Worm (Caenorhabditis elegans) whole organism, midembryonic: ENCODE data around the gene itsn-1.

Experiments used
- T22C8.4 ChIP-seq: fragments of 200-800 bp; sonication (Bioruptor generic); IDR thresholded peaks from 2 replicates; pipeline ENCODE4 v1.3.6; 2022; ENCODE audit warnings: missing genetic modification characterization, missing compliant biosample characterization
- cog-1 ChIP-seq: sonication (generic microtip); optimal IDR thresholded peaks from 2 replicates; lab custom pipeline; 2016; ENCODE audit warnings: missing genetic modification characterization, missing compliant biosample characterization
- flt-1 ChIP-seq: fragments of 200-800 bp; sonication (Bioruptor generic); IDR thresholded peaks from 2 replicates; pipeline ENCODE4 v1.3.6; 2022; ENCODE audit warnings: missing genetic modification characterization, missing compliant biosample characterization
- klf-2 ChIP-seq: fragments of 200-800 bp; sonication (Bioruptor generic); conservative IDR thresholded peaks from 2 replicates; pipeline ENCODE4 v1.3.6; 2022; ENCODE audit warnings: missing genetic modification reagents, missing genetic modification characterization, missing compliant biosample characterization
- med-1 ChIP-seq: sonication (generic microtip); optimal IDR thresholded peaks from 2 replicates; lab custom pipeline; 2017; ENCODE audit warnings: missing genetic modification characterization, mild to moderate bottlenecking, missing compliant biosample characterization, antibody characterized with exemption, missing genetic modification reagents; ENCODE audit not compliant: insufficient read depth
- ref-1 ChIP-seq: fragments of 200-800 bp; sonication (Bioruptor generic); conservative IDR thresholded peaks from 2 replicates; pipeline ENCODE4 v1.3.6; 2022; ENCODE audit warnings: missing genetic modification reagents, missing genetic modification characterization, missing compliant biosample characterization
- tab-1 ChIP-seq: fragments of 200-800 bp; sonication (Bioruptor generic); IDR thresholded peaks from 2 replicates; pipeline ENCODE4 v1.3.6; 2022; ENCODE audit warnings: missing genetic modification characterization, missing compliant biosample characterization
- ztf-23 ChIP-seq: fragments of 200-800 bp; sonication (Bioruptor generic); IDR thresholded peaks from 2 replicates; pipeline ENCODE4 v1.3.6; 2022; ENCODE audit warnings: missing genetic modification reagents, missing genetic modification characterization, missing compliant biosample characterization
- ztf-29 ChIP-seq: fragments of 200-800 bp; sonication (Bioruptor generic); IDR thresholded peaks from 2 replicates; pipeline ENCODE4 v1.3.6; 2022; ENCODE audit warnings: missing genetic modification reagents, missing genetic modification characterization, missing compliant biosample characterization

itsn-1 gene

DNA sequence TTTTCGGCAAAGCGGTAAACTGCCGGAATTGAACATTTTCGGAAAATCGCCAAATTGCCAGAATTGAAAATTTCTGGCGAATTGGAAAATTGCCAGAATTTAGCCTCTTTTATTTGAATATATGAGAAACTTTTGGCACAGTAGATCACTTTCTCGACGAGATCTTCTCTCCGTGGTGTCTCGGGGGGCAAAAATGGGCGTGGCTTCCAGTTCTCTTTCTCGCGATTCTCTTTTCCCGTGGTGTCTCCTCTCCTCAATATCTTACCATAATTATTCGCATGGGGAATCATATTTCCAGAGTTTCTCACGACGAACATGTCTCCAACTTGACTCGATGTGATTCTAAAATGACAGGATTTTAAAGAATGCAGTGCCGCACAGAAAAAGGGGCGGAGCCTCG, 20.4 kb upstream of the itsn-1 start:
- TF ChIP-seq klf-2 (GFP tag; lab: Robert Waterston, UW) (0 out of 2 replicates have a peak, but pooled peaks have one; percentile 3), cog-1 (tag; lab: Kevin White, UChicago) (no peak), ref-1 (GFP tag; lab: Robert Waterston, UW) (0 out of 2 replicates have a peak, but pooled peaks have one; percentile 23)

DNA sequence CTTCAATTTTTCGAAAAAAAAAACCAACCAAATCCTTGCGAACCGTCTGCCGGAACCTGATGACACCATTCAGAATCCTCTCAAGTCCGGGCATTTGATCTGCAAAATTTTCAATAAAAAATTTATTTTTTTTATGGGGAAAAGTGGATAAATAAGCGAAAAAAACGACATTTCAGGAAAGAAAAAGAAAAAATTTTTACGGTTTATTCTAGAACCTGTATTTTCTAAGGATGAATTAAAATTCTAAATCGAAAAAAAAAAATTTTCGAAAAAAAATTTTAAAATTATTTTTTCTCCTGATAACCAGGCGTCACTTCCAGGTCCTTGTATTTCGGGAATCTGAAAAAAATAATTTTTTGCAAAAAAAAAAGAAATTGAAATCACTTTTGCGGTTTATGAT, 19.3 kb upstream of the itsn-1 start, which contains the start of gene bca-2:
bca-2 (minus strand) TSS at position 101 of the 400 bp plus-strand sequence.
- no peak for TF ChIP-seq med-1 (GFP tag; lab: Kevin White, UChicago)
- no peak for TF ChIP-seq flt-1
- TF ChIP-seq ref-1 (GFP tag; lab: Robert Waterston, UW): no peak
- no peak for TF ChIP-seq klf-2 (GFP tag; lab: Robert Waterston, UW)
- no peak for TF ChIP-seq cog-1 (tag; lab: Kevin White, UChicago)
- no peak for TF ChIP-seq ztf-29
- TF ChIP-seq ztf-23 (GFP tag; lab: Robert Waterston, UW): no peak
- no peak for TF ChIP-seq tab-1 (GFP tag; lab: Robert Waterston, UW)
- TF ChIP-seq T22C8.4 (GFP tag; lab: Robert Waterston, UW): no peak

DNA sequence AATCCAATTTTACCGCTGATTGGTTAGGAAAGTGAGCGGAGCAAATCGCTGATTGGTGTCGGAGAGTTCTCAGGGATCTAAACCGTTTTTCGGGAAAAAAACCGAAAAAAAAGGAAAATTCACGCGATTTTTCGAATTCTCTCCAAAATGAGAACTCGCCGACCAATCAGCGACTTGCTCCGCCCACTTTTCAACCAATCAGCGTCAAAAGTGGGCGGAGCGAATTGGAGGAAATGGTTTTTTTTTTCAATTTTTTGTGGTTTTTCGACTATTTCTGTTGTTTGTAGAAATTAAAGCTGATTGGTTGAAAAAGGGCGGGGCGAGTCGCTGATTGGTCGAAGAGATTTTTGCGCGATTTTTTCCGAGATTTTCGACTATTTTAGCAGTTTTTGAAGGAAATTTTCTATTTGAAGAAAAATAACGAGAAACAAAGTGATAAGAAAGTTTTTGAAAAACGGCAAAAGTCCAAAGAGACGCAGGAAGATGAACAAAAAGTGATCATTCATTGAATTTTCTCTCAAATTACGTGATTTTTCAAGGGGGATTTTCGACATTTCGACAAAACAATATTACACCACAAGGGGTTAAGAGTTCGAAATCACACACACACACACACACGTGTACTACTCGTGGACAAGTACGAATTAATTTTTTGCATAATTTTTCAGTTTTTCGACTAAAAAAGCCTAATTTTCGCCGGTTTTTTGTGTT, 18.7 kb upstream of the itsn-1 start:
- TF ChIP-seq ztf-23 (GFP tag; lab: Robert Waterston, UW) (no peak), ztf-29 (no peak), med-1 (GFP tag; lab: Kevin White, UChicago) (no peak), flt-1 (no peak)

DNA sequence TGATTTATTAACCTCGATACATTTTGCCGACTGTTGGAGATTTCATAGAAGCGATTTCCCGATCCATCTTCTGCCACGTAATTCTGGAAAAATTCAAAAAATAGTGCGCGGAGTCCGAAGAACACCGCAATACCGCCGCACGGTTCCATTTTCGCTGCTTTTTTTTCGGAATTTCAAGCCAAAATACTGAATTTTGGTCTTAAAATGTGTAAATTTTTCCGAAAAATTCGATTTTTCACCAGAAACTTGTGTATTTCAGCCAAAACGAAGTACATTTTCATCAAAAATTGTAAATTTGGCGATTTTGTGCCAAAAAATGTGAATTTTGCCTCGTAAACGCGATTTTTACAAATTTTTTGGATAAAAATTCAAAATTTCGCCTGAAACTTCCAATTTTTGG, 16.4 kb upstream of the itsn-1 start:
- TF ChIP-seq ztf-29 (no peak), ref-1 (GFP tag; lab: Robert Waterston, UW) (no peak)

DNA sequence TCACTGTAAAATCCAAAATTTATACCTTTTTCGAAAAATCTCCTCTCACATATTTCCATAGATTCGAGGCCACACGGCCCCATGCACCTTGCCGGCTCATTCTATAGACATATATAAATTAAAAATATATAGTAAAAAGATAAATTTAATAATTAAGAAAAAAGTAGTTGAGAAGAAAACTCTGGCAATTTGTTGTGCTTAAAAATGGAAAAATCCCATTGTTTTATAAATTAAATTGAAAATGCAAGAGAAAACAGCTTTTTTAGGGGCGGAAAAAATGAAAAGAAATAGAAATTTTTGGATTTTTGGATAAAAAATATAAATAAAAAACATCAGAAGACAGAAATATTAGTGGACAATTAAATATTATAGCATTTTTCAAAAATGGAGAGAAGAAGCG, 15.9 kb upstream of the itsn-1 start, which contains the start of gene Y116A8C.30:
Y116A8C.30 (minus strand) TSS at position 101 of the 400 bp plus-strand sequence.
- TF ChIP-seq cog-1 (tag; lab: Kevin White, UChicago) (no peak), ztf-23 (GFP tag; lab: Robert Waterston, UW) (no peak)

DNA sequence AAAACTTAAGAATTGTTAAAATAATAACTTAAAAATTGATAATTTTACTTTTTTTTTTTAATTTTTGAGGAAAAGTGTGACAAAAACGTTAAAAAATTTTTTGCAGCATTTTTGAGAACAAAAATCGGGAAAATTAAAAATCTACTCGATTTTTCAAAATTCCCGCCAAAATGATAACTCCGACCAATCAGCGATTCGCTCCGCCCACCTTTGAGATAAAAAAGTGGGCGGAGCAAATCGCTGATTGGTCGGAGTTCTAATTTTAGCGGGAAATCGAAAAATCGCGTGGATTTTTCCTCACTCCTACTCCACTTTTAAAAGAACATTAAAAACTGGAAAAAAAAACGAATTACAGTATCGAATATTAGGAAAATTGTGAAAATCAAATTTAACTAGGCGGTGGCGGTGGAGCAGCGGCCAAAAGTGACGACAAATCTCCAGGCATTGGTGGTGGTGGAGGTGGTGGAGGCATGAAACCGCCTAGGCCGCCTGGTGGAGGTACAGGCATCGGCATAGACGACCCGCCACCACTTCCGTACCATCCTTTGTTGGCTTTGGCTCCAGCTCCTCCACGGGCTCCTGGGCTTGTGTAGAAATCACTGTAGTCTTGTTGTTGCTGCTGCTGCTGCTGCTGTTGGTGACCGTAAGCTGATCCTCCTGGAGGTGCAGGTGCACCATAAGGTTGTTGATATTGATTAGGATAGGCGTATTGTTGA, 15.2 kb upstream of the itsn-1 start:
- TF ChIP-seq klf-2 (GFP tag; lab: Robert Waterston, UW) (no peak), ref-1 (GFP tag; lab: Robert Waterston, UW) (no peak), cog-1 (tag; lab: Kevin White, UChicago) (no peak), flt-1 (no peak)

DNA sequence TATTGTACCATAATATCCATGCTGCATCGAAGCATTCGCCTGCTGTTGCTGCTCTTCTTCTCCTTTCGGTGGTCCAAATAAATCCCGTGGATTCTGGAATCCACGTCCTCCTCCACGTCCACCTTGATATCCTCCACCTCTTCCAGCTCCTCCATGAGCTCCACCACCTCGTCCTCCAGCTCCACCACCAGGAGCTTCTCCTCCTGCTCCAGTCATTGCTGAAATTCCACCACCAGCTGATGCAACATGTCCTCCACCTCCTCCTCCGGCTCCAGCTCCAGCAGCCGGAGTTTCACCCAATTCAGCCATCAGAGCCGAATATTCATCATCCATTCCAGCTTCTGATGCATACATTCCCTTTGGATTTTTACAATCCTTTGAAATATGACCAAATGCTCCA, 13.9 kb upstream of the itsn-1 start:
- TF ChIP-seq T22C8.4 (GFP tag; lab: Robert Waterston, UW): no peak
- no peak for TF ChIP-seq cog-1 (tag; lab: Kevin White, UChicago)
- no peak for TF ChIP-seq med-1 (GFP tag; lab: Kevin White, UChicago)
- TF ChIP-seq ztf-23 (GFP tag; lab: Robert Waterston, UW): no peak
- TF ChIP-seq klf-2 (GFP tag; lab: Robert Waterston, UW): no peak
- TF ChIP-seq ref-1 (GFP tag; lab: Robert Waterston, UW): no peak
- no peak for TF ChIP-seq flt-1
- no peak for TF ChIP-seq ztf-29
- no peak for TF ChIP-seq tab-1 (GFP tag; lab: Robert Waterston, UW)

DNA sequence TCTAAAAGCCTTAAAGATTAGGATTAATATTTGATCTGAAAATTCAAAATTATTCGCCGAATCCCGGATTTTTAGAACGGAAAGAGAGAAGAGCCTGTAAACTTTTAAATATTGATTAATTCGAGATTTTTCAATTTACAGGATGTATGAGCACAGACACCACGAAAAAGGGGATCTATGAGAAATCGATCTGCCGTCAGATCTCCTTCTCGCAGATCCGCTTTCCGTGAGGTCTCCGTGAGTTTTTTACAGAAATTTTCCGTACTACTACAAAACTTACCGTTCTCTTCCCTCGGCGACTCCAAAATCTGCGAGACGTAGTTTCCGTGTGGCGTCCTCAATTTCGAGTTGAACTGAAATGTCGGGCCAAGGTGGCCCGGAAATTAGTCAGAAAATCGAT, 11.3 kb upstream of the itsn-1 start:
- peak; percentile 39; the same call in 1 of the 2 replicates for TF ChIP-seq T22C8.4 (GFP tag; lab: Robert Waterston, UW)
- TF ChIP-seq cog-1 (tag; lab: Kevin White, UChicago): no peak
- TF ChIP-seq ztf-29: no peak
- TF ChIP-seq klf-2 (GFP tag; lab: Robert Waterston, UW): 0 out of 2 replicates have a peak, but pooled peaks have one; percentile 51
- peak; percentile 78 for TF ChIP-seq flt-1
- 0 out of 2 replicates have a peak, but pooled peaks have one; percentile 33 for TF ChIP-seq ztf-23 (GFP tag; lab: Robert Waterston, UW)
- no peak for TF ChIP-seq ref-1 (GFP tag; lab: Robert Waterston, UW)
- no peak for TF ChIP-seq tab-1 (GFP tag; lab: Robert Waterston, UW)
- TF ChIP-seq med-1 (GFP tag; lab: Kevin White, UChicago): no peak

DNA sequence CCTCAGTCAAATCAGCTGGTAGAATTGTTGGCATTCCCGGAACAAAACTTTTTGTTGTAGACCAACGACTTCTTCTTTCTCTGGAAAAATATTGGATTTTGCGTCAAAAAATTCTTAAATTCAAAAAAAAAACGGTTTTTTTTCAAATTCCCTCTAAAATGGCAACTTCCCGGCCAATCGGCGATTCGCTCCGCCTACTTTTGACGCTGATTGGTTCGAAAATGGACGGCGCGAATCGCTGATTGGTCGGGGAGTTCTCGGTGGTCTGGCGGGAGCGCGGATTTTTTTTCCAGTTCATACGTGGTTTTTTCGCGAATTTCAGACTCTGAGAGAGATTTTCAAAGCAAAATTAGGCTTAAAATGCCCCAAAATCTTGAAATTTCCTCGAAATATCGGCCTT, 10.7 kb upstream of the itsn-1 start:
- TF ChIP-seq T22C8.4 (GFP tag; lab: Robert Waterston, UW) (no peak), ref-1 (GFP tag; lab: Robert Waterston, UW) (no peak), cog-1 (tag; lab: Kevin White, UChicago) (no peak), klf-2 (GFP tag; lab: Robert Waterston, UW) (no peak), ztf-29 (no peak), ztf-23 (GFP tag; lab: Robert Waterston, UW) (no peak), tab-1 (GFP tag; lab: Robert Waterston, UW) (no peak), med-1 (GFP tag; lab: Kevin White, UChicago) (no peak)

DNA sequence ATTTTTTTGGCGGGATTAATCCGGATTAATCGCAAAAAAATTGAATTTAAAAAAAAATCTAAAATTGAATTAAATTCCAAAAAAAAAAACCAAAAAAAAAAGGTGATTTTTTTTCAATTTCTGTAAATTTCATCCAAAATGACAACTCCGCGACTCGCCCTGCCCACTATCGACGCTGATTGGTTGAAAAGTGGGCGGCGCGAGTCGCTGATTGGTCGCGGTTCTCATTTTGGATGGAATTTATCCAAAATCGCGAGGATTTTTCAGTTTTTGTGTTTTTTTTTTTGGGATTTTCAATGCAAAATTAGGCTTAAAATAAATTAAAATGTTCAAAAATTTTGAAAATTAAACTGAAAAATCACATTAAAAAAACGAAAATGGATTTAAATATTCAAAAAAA, 10.0 kb upstream of the itsn-1 start:
- TF ChIP-seq ref-1 (GFP tag; lab: Robert Waterston, UW): no peak
- no peak for TF ChIP-seq tab-1 (GFP tag; lab: Robert Waterston, UW)
- TF ChIP-seq cog-1 (tag; lab: Kevin White, UChicago): no peak
- no peak for TF ChIP-seq med-1 (GFP tag; lab: Kevin White, UChicago)
- TF ChIP-seq ztf-29: no peak
